Worm (Caenorhabditis elegans) whole organism, early embryonic: Measurements from ENCODE around the gene nmad-1.

ENCODE experiments used
- B0310.2 ChIP-seq: sonication (generic microtip); optimal IDR thresholded peaks from 2 replicates; lab custom pipeline; 2016; ENCODE audit warnings: mild to moderate bottlenecking, missing genetic modification characterization, missing compliant biosample characterization
- F13C5.2 ChIP-seq: sonication (generic microtip); optimal IDR thresholded peaks from 2 replicates; lab custom pipeline; 2017; ENCODE audit warnings: mild to moderate bottlenecking, missing genetic modification characterization, inconsistent platforms, missing compliant biosample characterization
- aly-1 ChIP-seq: sonication (generic microtip); optimal IDR thresholded peaks from 2 replicates; lab custom pipeline; 2016; ENCODE audit warnings: missing genetic modification characterization, missing compliant biosample characterization
- ama-1 ChIP-seq: fragments of 150-350 bp; optimal IDR thresholded peaks from 2 replicates; lab custom pipeline; 2014
- ceh-13 ChIP-seq: fragments of 200-800 bp; sonication (Bioruptor generic); optimal IDR thresholded peaks from 2 replicates; lab custom pipeline; 2018; ENCODE audit warnings: mild to moderate bottlenecking, missing genetic modification characterization, missing compliant biosample characterization
- ceh-36 ChIP-seq: sonication (generic microtip); optimal IDR thresholded peaks from 2 replicates; lab custom pipeline; 2016; ENCODE audit warnings: missing genetic modification characterization, inconsistent platforms, missing compliant biosample characterization
- ets-7 ChIP-seq: sonication (generic microtip); optimal IDR thresholded peaks from 2 replicates; lab custom pipeline; 2016; ENCODE audit warnings: missing genotype, missing genetic modification characterization, missing compliant biosample characterization
- flt-1 ChIP-seq: fragments of 200-800 bp; sonication (Bioruptor generic); IDR thresholded peaks from 2 replicates; pipeline ENCODE4 v1.3.6; 2022; ENCODE audit warnings: missing genetic modification characterization, missing compliant biosample characterization
- hmbx-1 ChIP-seq: sonication (generic microtip); optimal IDR thresholded peaks from 2 replicates; lab custom pipeline; 2016; ENCODE audit warnings: mild to moderate bottlenecking, missing genetic modification characterization, missing compliant biosample characterization
- hmg-4 ChIP-seq: fragments of 200-800 bp; sonication (Bioruptor generic); optimal IDR thresholded peaks from 2 replicates; lab custom pipeline; 2018; ENCODE audit warnings: mild to moderate bottlenecking, missing genetic modification characterization, missing compliant biosample characterization
- hnd-1 ChIP-seq: sonication (generic microtip); optimal IDR thresholded peaks from 2 replicates; lab custom pipeline; 2016; ENCODE audit warnings: missing genetic modification characterization, missing compliant biosample characterization
- pes-1 ChIP-seq: fragments of 200-800 bp; sonication (Bioruptor generic); IDR thresholded peaks from 2 replicates; pipeline ENCODE4 v1.3.6; 2022; ENCODE audit warnings: missing genetic modification reagents, missing genetic modification characterization, missing compliant biosample characterization
- scrt-1 ChIP-seq: fragments of 200-800 bp; sonication (Bioruptor generic); IDR thresholded peaks from 2 replicates; pipeline ENCODE4 v1.3.6; 2022; ENCODE audit warnings: missing genetic modification characterization, missing compliant biosample characterization
- sea-1 ChIP-seq: fragments of 200-800 bp; sonication (Bioruptor generic); conservative IDR thresholded peaks from 2 replicates; pipeline ENCODE4 v1.3.6; 2022; ENCODE audit warnings: missing genetic modification characterization, missing compliant biosample characterization
- tbx-11 ChIP-seq: fragments of 200-800 bp; sonication (Bioruptor generic); IDR thresholded peaks from 2 replicates; pipeline ENCODE4 v1.3.6; 2022; ENCODE audit warnings: missing genetic modification characterization, missing compliant biosample characterization
- tbx-37 ChIP-seq: fragments of 200-800 bp; sonication (Bioruptor generic); conservative IDR thresholded peaks from 2 replicates; pipeline ENCODE4 v1.3.6; 2022; ENCODE audit warnings: missing genetic modification reagents, missing genetic modification characterization, missing compliant biosample characterization
- tra-4 ChIP-seq: sonication (generic microtip); optimal IDR thresholded peaks from 2 replicates; lab custom pipeline; 2017; ENCODE audit warnings: missing genetic modification characterization, missing compliant biosample characterization

nmad-1 gene

ce11 chrIII:5564799-5565198, 10.1 kb upstream of the nmad-1 start, which contains the start of gene mlc-3:
mlc-3 (plus strand) TSS chrIII:5565025.
- TF ChIP-seq hmg-4 (GFP tag; lab: Kevin White, UChicago): peak; percentile 12
- 0 out of 2 replicates have a peak, but pooled peaks have one; percentile 2 for TF ChIP-seq tbx-37 (GFP tag; lab: Robert Waterston, UW)
- TF ChIP-seq ceh-36: no peak

DNA sequence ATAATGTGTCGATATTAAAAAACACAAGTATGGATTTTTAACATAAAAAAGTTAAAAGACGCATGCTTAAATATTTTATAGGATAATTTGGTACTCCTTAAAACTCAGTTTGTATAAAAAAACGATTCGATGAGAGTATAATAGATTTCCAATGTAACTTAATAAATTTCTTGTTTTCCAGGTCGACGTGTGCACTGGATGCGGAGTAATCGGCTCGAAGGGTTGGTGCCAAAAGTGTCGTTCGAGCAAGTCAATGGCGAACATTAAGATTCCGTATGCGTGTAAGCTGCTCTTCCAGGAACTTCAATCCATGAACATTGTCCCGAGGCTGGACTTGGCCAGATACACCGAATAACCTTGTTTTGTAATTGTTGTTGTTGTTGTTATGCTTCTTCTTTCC, 9.6 kb upstream of the nmad-1 start:
- TF ChIP-seq B0310.2: no peak
- TF ChIP-seq F13C5.2 (tag; lab: Kevin White, UChicago): no peak
- no peak for TF ChIP-seq tbx-37 (GFP tag; lab: Robert Waterston, UW)
- TF ChIP-seq flt-1 (GFP tag; lab: Robert Waterston, UW): no peak
- no peak for TF ChIP-seq ceh-36
- TF ChIP-seq ama-1: no peak
- no peak for TF ChIP-seq hmg-4 (GFP tag; lab: Kevin White, UChicago)
- TF ChIP-seq tra-4: no peak
- TF ChIP-seq sea-1 (GFP tag; lab: Robert Waterston, UW): no peak
- no peak for TF ChIP-seq tbx-11 (GFP tag; lab: Robert Waterston, UW)
- no peak for TF ChIP-seq ets-7 (tag; lab: Kevin White, UChicago)
- TF ChIP-seq scrt-1 (GFP tag; lab: Robert Waterston, UW): no peak
- no peak for TF ChIP-seq aly-1 (tag; lab: Kevin White, UChicago)
- TF ChIP-seq pes-1 (GFP tag; lab: Robert Waterston, UW): no peak
- no peak for TF ChIP-seq hmbx-1 (tag; lab: Kevin White, UChicago)
- TF ChIP-seq hnd-1: no peak

ce11 chrIII:5563680-5564079, 8.9 kb upstream of the nmad-1 start:
- TF ChIP-seq tbx-11 (GFP tag; lab: Robert Waterston, UW): no peak
- TF ChIP-seq ama-1: no peak
- no peak for TF ChIP-seq tbx-37 (GFP tag; lab: Robert Waterston, UW)

DNA sequence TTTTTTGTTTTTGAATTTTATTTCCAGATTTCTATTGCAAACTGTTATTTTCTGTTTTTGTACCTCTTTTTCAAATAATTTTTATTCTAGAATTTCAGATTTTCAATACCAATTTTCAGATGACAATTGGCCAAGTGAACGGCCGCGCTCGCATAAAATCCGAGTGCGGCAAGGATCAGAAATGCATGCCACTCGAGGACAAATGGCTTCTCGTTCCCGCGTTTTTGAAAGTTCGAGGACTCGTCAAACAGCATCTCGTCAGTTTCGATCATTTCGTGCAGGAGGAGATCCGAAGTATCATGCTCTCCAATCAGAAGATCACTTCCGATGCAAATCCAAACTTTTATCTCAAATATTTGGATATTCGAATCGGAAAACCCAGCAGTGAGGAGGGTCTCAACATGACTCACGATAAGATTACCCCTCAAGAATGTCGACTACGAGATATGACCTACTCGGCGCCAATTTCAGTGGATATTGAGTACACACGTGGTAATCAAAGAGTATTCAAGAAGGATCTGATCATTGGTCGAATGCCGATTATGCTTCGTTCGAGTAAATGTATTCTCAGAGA, 2.6 kb upstream of the nmad-1 start, which contains the start of gene rpc-2:
TSS of gene rpc-2 (plus strand) at position 120 of the 574 bp plus-strand sequence.
- TF ChIP-seq tra-4: no peak
- no peak for TF ChIP-seq pes-1 (GFP tag; lab: Robert Waterston, UW)
- TF ChIP-seq ets-7 (tag; lab: Kevin White, UChicago): no peak
- no peak for TF ChIP-seq hnd-1
- TF ChIP-seq ama-1: no peak
- no peak for TF ChIP-seq F13C5.2 (tag; lab: Kevin White, UChicago)
- TF ChIP-seq scrt-1 (GFP tag; lab: Robert Waterston, UW): no peak
- TF ChIP-seq tbx-37 (GFP tag; lab: Robert Waterston, UW): no peak
- TF ChIP-seq tbx-11 (GFP tag; lab: Robert Waterston, UW): no peak
- no peak for TF ChIP-seq hmg-4 (GFP tag; lab: Kevin White, UChicago)
- no peak for TF ChIP-seq ceh-13 (GFP tag; lab: Kevin White, UChicago)
- no peak for TF ChIP-seq hmbx-1 (tag; lab: Kevin White, UChicago)
- no peak for TF ChIP-seq aly-1 (tag; lab: Kevin White, UChicago)
- no peak for TF ChIP-seq flt-1 (GFP tag; lab: Robert Waterston, UW)
- no peak for TF ChIP-seq B0310.2
- TF ChIP-seq ceh-36: no peak
- no peak for TF ChIP-seq sea-1 (GFP tag; lab: Robert Waterston, UW)

DNA sequence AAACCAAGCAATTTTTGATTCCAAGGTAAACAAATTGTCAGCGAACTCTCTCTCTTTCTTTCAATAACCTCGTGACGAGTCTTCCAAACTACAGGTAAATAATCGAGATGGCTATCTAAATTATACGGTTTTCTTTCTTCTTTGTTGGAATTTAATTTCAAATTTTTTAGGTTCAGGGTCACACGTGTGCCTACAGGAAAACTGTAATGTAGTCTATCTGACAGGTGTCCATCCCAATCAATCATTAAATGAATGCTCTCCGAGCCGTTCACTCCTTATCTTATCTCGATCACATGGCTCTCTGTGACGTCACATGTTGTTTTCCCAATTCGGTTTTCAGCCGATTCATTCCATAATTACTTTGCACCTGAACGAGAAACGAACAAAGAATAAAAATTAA, 1.6 kb downstream of the nmad-1 start:
- no peak for TF ChIP-seq ama-1
- TF ChIP-seq ceh-13 (GFP tag; lab: Kevin White, UChicago): no peak
- TF ChIP-seq flt-1 (GFP tag; lab: Robert Waterston, UW): no peak
- TF ChIP-seq tbx-37 (GFP tag; lab: Robert Waterston, UW): no peak
- TF ChIP-seq tra-4: no peak
- no peak for TF ChIP-seq scrt-1 (GFP tag; lab: Robert Waterston, UW)
- no peak for TF ChIP-seq ceh-36
- no peak for TF ChIP-seq hnd-1
- no peak for TF ChIP-seq hmbx-1 (tag; lab: Kevin White, UChicago)
- no peak for TF ChIP-seq F13C5.2 (tag; lab: Kevin White, UChicago)
- no peak for TF ChIP-seq pes-1 (GFP tag; lab: Robert Waterston, UW)
- no peak for TF ChIP-seq ets-7 (tag; lab: Kevin White, UChicago)
- no peak for TF ChIP-seq aly-1 (tag; lab: Kevin White, UChicago)
- TF ChIP-seq hmg-4 (GFP tag; lab: Kevin White, UChicago): no peak
- no peak for TF ChIP-seq B0310.2
- no peak for TF ChIP-seq tbx-11 (GFP tag; lab: Robert Waterston, UW)
- no peak for TF ChIP-seq sea-1 (GFP tag; lab: Robert Waterston, UW)

DNA sequence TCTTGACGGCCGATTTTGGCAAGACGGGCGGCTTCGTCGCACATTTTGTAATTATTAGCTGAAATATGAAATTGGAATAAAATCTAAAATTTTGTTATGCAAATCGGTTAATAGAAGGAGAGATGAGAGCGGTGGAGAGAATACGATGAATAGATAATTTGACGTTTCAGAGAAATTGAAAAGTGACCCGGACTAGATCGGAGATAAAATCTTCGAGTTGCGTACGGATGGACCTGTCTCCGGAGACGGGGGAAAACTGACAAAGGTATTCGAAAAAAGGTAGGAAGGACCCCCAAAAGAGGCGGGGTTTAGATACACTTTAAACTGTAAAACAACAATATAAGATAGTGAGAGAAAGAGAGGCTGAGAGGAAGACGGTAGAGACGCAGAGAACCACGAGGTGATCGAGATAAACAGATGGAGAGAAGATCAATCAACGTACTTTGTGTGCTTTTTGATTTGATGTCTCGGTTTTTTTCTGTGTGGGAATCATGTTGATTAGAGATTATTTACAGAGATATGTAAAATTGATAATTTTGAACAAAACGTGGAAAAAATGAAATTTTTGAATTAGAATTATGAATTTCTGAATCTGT, 2.6 kb downstream of the nmad-1 start, which contains the start of gene F09F7.6:
TSS of gene F09F7.6 (minus strand) at position 64 of the 596 bp plus-strand sequence.
- no peak for TF ChIP-seq ceh-36
- TF ChIP-seq aly-1 (tag; lab: Kevin White, UChicago): no peak
- no peak for TF ChIP-seq tbx-11 (GFP tag; lab: Robert Waterston, UW)

DNA sequence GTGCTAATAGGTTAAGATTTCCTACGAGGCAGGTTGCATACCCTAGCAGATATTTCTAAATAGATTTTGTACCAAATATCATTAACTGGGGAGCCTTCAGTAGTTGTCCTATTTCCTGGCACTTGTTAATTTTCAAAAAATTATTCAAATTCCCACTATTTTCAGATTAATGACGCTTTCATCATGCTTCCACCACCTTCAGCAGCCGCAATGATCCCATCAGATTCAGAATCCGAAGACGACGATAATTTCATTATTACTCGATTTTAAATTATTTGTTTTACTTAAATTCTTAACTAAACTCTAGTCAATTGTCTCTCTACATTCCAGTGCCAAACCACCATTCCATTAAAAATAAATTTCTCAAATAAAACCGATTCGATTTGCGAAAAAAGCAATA, 3.9 kb downstream of the nmad-1 start:
- TF ChIP-seq hnd-1: no peak

DNA sequence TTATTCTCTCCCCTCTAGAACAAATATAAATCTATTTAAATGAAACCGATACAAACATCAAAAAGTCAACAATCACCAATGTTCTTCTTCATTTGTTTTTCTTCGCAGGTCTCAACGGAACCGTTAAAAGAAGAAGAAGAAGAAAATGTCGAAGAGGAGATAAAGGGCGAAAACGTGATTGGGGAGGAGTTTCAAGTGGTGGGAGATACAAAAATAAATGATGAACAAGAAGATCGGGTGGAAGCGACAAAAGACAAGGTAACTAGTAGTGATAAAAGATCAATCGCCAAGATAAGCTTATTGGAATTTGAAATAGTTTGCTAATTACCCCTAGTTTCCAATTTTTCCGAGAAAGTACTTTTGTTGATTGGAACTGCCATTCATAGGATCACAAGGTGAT, 4.5 kb downstream of the nmad-1 start:
- TF ChIP-seq tbx-11 (GFP tag; lab: Robert Waterston, UW) (no peak), flt-1 (GFP tag; lab: Robert Waterston, UW) (no peak), F13C5.2 (tag; lab: Kevin White, UChicago) (no peak), sea-1 (GFP tag; lab: Robert Waterston, UW) (no peak), hmbx-1 (tag; lab: Kevin White, UChicago) (no peak), scrt-1 (GFP tag; lab: Robert Waterston, UW) (no peak), aly-1 (tag; lab: Kevin White, UChicago) (no peak), tra-4 (no peak), ceh-36 (no peak), ets-7 (tag; lab: Kevin White, UChicago) (no peak), ama-1 (no peak), B0310.2 (no peak), hmg-4 (GFP tag; lab: Kevin White, UChicago) (no peak)
